Worm (Caenorhabditis elegans): ENCODE measurements around the gene ZC239.22.

The ZC239.22 gene

DNA sequence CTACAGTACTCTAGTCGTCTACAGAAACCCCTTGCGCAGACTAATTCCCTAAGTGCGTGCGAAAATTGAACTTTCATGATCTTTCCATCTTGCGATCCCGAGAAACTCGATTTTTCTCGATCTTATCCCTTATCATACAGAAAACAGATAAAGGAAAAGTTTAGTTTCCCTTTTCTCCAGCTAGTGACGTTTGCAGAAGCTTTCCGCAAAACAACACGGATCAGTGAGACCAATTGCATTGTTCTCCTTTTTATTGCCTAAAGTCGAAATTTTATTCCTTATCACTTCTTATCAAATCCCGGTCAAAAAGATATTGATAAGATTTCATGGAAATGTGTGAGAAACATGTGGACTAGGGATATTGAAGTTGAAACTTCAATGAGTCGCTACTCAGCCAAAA is 21.2 kb upstream of the ZC239.22 start:
- TF ChIP-seq ama-1 (optimal IDR thresholded peaks at IDR 0.05) (no peak), pes-1 (GFP tag; IDR thresholded peaks at IDR 0.05) (no peak), hmbx-1 (tag; optimal IDR thresholded peaks at IDR 0.05) (no peak), tbx-11 (GFP tag; IDR thresholded peaks at IDR 0.05) (no peak), flt-1 (GFP tag; IDR thresholded peaks at IDR 0.05) (no peak), tbx-37 (GFP tag; conservative IDR thresholded peaks at IDR 0.05) (no peak)

DNA sequence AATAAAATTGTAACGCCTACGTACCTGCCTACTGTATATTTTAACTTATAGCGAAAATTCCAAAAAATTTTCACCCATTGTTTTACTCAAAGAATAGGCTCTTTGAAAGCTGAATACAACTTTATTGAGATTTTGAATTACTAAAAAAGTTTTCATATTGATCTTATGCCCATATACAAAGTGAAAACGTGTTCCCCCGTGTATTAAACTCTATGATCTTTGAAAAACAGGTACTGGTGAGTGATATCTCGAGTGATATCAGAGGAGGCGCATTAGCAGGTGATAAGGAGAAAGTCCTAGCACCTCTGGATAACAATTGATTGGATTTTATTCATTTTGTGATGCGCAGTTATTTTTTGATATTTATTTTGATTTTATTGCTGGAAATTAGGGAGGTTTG is 19.6 kb upstream of the ZC239.22 start, which contains the start of gene C17F4.3:
TSS of gene C17F4.3 (plus strand) at position 301 of the 400 bp plus-strand sequence.
- no peak for TF ChIP-seq hmbx-1 (tag; optimal IDR thresholded peaks at IDR 0.05)
- no peak for TF ChIP-seq F13C5.2 (tag; optimal IDR thresholded peaks at IDR 0.05)
- TF ChIP-seq ceh-13 (GFP tag; optimal IDR thresholded peaks at IDR 0.05): no peak
- no peak for TF ChIP-seq sea-1 (GFP tag; conservative IDR thresholded peaks at IDR 0.05)
- no peak for TF ChIP-seq ama-1 (optimal IDR thresholded peaks at IDR 0.05)
- TF ChIP-seq tra-4 (tag; optimal IDR thresholded peaks at IDR 0.05): no peak
- TF ChIP-seq tbx-11 (GFP tag; IDR thresholded peaks at IDR 0.05): no peak
- no peak for TF ChIP-seq tbx-37 (GFP tag; conservative IDR thresholded peaks at IDR 0.05)
- no peak for TF ChIP-seq B0310.2 (tag; optimal IDR thresholded peaks at IDR 0.05)
- no peak for TF ChIP-seq hmg-4 (GFP tag; optimal IDR thresholded peaks at IDR 0.05)
- TF ChIP-seq ceh-36 (tag; optimal IDR thresholded peaks at IDR 0.05): no peak
- TF ChIP-seq pes-1 (GFP tag; IDR thresholded peaks at IDR 0.05): no peak
- TF ChIP-seq ets-7 (tag; optimal IDR thresholded peaks at IDR 0.05): no peak
- no peak for TF ChIP-seq hnd-1 (tag; optimal IDR thresholded peaks at IDR 0.05)
- no peak for TF ChIP-seq scrt-1 (GFP tag; IDR thresholded peaks at IDR 0.05)
- no peak for TF ChIP-seq aly-1 (tag; optimal IDR thresholded peaks at IDR 0.05)

DNA sequence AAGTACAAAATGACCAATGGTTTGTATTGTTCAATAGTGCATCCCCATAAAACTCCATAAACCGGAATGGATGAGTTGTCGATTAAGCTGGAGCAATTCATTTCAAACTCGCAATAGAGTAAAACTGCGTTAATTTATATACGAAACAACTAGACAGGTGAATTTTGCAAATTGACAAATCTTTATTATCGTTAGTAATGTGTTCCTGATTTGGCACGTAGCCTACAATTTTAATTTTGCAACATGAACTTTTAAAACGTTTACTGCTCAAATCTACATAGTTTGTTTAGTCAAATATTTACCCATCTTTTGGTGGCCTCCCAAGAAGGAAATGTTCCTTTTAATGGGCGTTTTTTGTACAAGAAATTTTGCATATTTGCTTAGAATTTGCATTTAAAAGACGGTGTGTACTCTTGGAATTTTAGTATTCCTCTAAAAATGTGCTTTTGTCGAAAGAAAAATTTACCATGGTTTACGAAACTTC is 16.5 kb upstream of the ZC239.22 start, which contains the start of the genes srz-67 and C17F4.11:
TSS of gene srz-67 (minus strand) at position 101 of the 484 bp plus-strand sequence.
TSS of gene C17F4.11 (plus strand) at position 434 of the 484 bp plus-strand sequence.
- TF ChIP-seq ceh-36 (tag; optimal IDR thresholded peaks at IDR 0.05): no peak
- TF ChIP-seq ama-1 (optimal IDR thresholded peaks at IDR 0.05): no peak
- no peak for TF ChIP-seq hmbx-1 (tag; optimal IDR thresholded peaks at IDR 0.05)
- no peak for TF ChIP-seq F13C5.2 (tag; optimal IDR thresholded peaks at IDR 0.05)
- no peak for TF ChIP-seq hnd-1 (tag; optimal IDR thresholded peaks at IDR 0.05)
- no peak for TF ChIP-seq hmg-4 (GFP tag; optimal IDR thresholded peaks at IDR 0.05)
- TF ChIP-seq tbx-11 (GFP tag; IDR thresholded peaks at IDR 0.05): no peak
- TF ChIP-seq tra-4 (tag; optimal IDR thresholded peaks at IDR 0.05): no peak
- TF ChIP-seq aly-1 (tag; optimal IDR thresholded peaks at IDR 0.05): no peak
- no peak for TF ChIP-seq ceh-13 (GFP tag; optimal IDR thresholded peaks at IDR 0.05)
- no peak for TF ChIP-seq tbx-37 (GFP tag; conservative IDR thresholded peaks at IDR 0.05)
- TF ChIP-seq pes-1 (GFP tag; IDR thresholded peaks at IDR 0.05): no peak
- TF ChIP-seq B0310.2 (tag; optimal IDR thresholded peaks at IDR 0.05): no peak
- TF ChIP-seq sea-1 (GFP tag; conservative IDR thresholded peaks at IDR 0.05): no peak
- TF ChIP-seq ets-7 (tag; optimal IDR thresholded peaks at IDR 0.05): no peak
- no peak for TF ChIP-seq scrt-1 (GFP tag; IDR thresholded peaks at IDR 0.05)

DNA sequence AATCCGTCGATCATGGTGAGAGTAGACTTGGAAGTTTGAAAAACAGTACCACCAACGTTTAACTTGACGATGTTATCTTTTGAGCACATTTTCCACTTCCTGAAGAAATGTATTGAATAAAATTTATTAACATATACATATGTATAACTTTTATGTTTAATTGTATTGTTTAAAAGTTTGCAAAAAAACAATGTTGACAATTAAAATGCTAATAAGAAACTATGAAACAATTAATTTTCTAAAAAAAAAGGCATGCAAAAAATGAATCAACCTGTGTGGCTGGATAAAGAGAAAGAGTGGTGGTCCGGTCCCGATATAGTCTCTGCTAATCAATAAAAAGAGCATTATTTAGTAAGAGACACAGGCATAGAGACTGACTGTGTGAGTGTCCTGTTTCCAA is 14.1 kb upstream of the ZC239.22 start, which contains the start of gene C17F4.8:
TSS of gene C17F4.8 (minus strand) at position 101 of the 400 bp plus-strand sequence.
- TF ChIP-seq sea-1 (GFP tag; conservative IDR thresholded peaks at IDR 0.05): no peak
- TF ChIP-seq tbx-11 (GFP tag; IDR thresholded peaks at IDR 0.05): no peak
- no peak for TF ChIP-seq hmbx-1 (tag; optimal IDR thresholded peaks at IDR 0.05)
- no peak for TF ChIP-seq B0310.2 (tag; optimal IDR thresholded peaks at IDR 0.05)
- TF ChIP-seq pes-1 (GFP tag; IDR thresholded peaks at IDR 0.05): no peak
- no peak for TF ChIP-seq F13C5.2 (tag; optimal IDR thresholded peaks at IDR 0.05)
- TF ChIP-seq tra-4 (tag; optimal IDR thresholded peaks at IDR 0.05): no peak
- TF ChIP-seq ets-7 (tag; optimal IDR thresholded peaks at IDR 0.05): no peak
- TF ChIP-seq ceh-36 (tag; optimal IDR thresholded peaks at IDR 0.05): no peak
- TF ChIP-seq flt-1 (GFP tag; IDR thresholded peaks at IDR 0.05): no peak
- no peak for TF ChIP-seq aly-1 (tag; optimal IDR thresholded peaks at IDR 0.05)
- no peak for TF ChIP-seq ceh-13 (GFP tag; optimal IDR thresholded peaks at IDR 0.05)
- TF ChIP-seq ama-1 (optimal IDR thresholded peaks at IDR 0.05): no peak
- TF ChIP-seq hnd-1 (tag; optimal IDR thresholded peaks at IDR 0.05): no peak
- no peak for TF ChIP-seq hmg-4 (GFP tag; optimal IDR thresholded peaks at IDR 0.05)

DNA sequence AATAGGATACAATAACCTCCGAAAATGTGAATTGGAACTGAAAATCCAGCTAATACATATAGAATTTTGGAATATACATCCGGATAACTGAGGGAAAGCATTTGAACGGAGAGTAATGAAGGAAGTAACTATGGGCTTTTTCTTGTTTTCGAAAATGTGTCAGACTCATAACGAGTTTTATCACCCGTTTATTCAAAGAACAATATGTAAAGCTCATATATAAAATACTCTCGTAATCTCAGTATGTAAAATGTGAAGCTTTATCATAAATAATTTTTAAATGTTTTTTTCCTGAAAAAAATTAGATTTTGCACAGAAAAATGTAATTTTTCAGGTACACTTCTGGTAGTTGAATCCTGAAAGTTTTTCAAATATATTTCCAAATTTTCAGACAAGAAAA is 9.8 kb upstream of the ZC239.22 start, which contains the start of gene srh-297:
TSS of gene srh-297 (minus strand) at position 101 of the 400 bp plus-strand sequence.
- TF ChIP-seq ama-1 (optimal IDR thresholded peaks at IDR 0.05) (no peak), sea-1 (GFP tag; conservative IDR thresholded peaks at IDR 0.05) (no peak), hnd-1 (tag; optimal IDR thresholded peaks at IDR 0.05) (no peak), tbx-37 (GFP tag; conservative IDR thresholded peaks at IDR 0.05) (no peak), aly-1 (tag; optimal IDR thresholded peaks at IDR 0.05) (no peak), ceh-13 (GFP tag; optimal IDR thresholded peaks at IDR 0.05) (no peak), F13C5.2 (tag; optimal IDR thresholded peaks at IDR 0.05) (no peak), tra-4 (tag; optimal IDR thresholded peaks at IDR 0.05) (no peak), ets-7 (tag; optimal IDR thresholded peaks at IDR 0.05) (no peak), scrt-1 (GFP tag; IDR thresholded peaks at IDR 0.05) (no peak), hmbx-1 (tag; optimal IDR thresholded peaks at IDR 0.05) (no peak), ceh-36 (tag; optimal IDR thresholded peaks at IDR 0.05) (no peak), tbx-11 (GFP tag; IDR thresholded peaks at IDR 0.05) (no peak)

DNA sequence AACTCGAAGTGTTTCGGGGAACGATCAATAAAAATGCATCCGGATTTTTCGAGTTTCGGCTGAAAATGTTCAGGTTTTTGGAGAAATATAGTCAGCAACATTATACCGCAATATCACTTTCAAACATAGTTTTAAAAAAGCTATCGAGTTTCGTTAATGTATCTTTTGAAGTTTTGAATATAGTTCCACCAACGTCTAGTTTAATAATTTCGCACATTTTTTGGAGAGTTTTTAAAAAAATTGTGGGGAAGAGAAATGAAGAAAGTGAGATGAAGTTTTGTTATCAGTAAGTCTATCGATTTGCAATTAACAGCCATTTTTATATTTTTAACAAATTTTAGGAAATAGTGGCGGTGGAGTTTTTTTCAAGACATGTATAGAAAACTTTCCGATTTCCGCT is 5.2 kb upstream of the ZC239.22 start, which contains the start of gene ZC239.17:
TSS of gene ZC239.17 (minus strand) at position 101 of the 400 bp plus-strand sequence.
- TF ChIP-seq aly-1 (tag; optimal IDR thresholded peaks at IDR 0.05) (no peak), tbx-11 (GFP tag; IDR thresholded peaks at IDR 0.05) (no peak), ets-7 (tag; optimal IDR thresholded peaks at IDR 0.05) (no peak), ceh-36 (tag; optimal IDR thresholded peaks at IDR 0.05) (no peak), tra-4 (tag; optimal IDR thresholded peaks at IDR 0.05) (no peak), hmbx-1 (tag; optimal IDR thresholded peaks at IDR 0.05) (no peak), hnd-1 (tag; optimal IDR thresholded peaks at IDR 0.05) (no peak), flt-1 (GFP tag; IDR thresholded peaks at IDR 0.05) (no peak), scrt-1 (GFP tag; IDR thresholded peaks at IDR 0.05) (no peak), hmg-4 (GFP tag; optimal IDR thresholded peaks at IDR 0.05) (no peak), sea-1 (GFP tag; conservative IDR thresholded peaks at IDR 0.05) (no peak), ama-1 (optimal IDR thresholded peaks at IDR 0.05) (no peak)

DNA sequence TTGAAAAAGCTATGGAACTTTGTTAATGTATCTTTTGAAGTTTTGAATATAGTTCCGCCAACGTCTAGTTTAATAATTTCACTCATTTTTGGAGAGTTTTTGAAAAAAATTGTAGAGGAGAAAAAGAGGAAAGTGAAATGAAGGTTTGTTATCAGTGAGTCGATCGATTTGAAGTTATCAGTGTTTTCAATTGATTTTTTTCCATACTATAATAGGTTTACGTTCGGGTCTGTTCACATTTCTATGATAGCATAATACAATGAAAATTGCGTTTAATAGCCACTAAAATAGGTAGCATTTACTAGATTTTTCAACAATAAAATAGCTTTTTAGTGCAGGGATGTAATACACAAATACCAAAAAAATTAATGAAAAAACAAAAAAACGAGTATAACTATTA is 4.6 kb upstream of the ZC239.22 start, which contains the start of gene ZC239.16:
TSS of gene ZC239.16 (minus strand) at position 120 of the 400 bp plus-strand sequence.
- TF ChIP-seq ama-1 (optimal IDR thresholded peaks at IDR 0.05) (no peak), scrt-1 (GFP tag; IDR thresholded peaks at IDR 0.05) (no peak), tbx-37 (GFP tag; conservative IDR thresholded peaks at IDR 0.05) (no peak), ets-7 (tag; optimal IDR thresholded peaks at IDR 0.05) (no peak)
